1 fruit fly cellular context compared by ENCODE assay signal in genomic region chrX:19229855-19230433, dm6.
A peak's percentile ranks its signal among the peaks of the same experiment; 100 is the strongest.
TF ChIP-seq lines count a peak whose summit lies in the region.

No protein-coding gene starts in this region.

TF ChIP-seq in whole organism, prepupa, 60 proteins besides CTCF, POLR2A, EP300 and RAD21 (continued from another document):
- TF ChIP-seq Eip78C (GFP tag; lab: Kevin White, UChicago) (peak; percentile 95), esn (GFP tag; optimal IDR thresholded peaks at IDR 0.05; lab: Kevin White, UChicago) (peak; percentile 75), Blimp-1 (GFP tag; optimal IDR thresholded peaks at IDR 0.05; lab: Kevin White, UChicago) (peak; percentile 91), CG34406 (GFP tag; optimal IDR thresholded peaks at IDR 0.05; lab: Kevin White, UChicago) (peak; percentile 74), Lpt (GFP tag; optimal IDR thresholded peaks at IDR 0.05; lab: Kevin White, UChicago) (peak; percentile 40), CG6276 (GFP tag; optimal IDR thresholded peaks at IDR 0.05; lab: Kevin White, UChicago) (peak; percentile 67), CG10631 (GFP tag; optimal IDR thresholded peaks at IDR 0.05; lab: Kevin White, UChicago) (peak; percentile 70), CG3032 (tag; optimal IDR thresholded peaks at IDR 0.05; lab: Kevin White, UChicago) (peak; percentile 54), Met (GFP tag; optimal IDR thresholded peaks at IDR 0.05; lab: Kevin White, UChicago) (peak; percentile 72), CG3919 (GFP tag; optimal IDR thresholded peaks at IDR 0.05; lab: Kevin White, UChicago) (peak; percentile 72), net (GFP tag; optimal IDR thresholded peaks at IDR 0.05; lab: Kevin White, UChicago) (peak; percentile 68), Hr39 (GFP tag; optimal IDR thresholded peaks at IDR 0.05; lab: Kevin White, UChicago) (peak; percentile 33), OdsH (GFP tag; optimal IDR thresholded peaks at IDR 0.05; lab: Kevin White, UChicago) (peak; percentile 72), CG6808 (GFP tag; optimal IDR thresholded peaks at IDR 0.05; lab: Kevin White, UChicago) (peak; percentile 46), Smox (GFP tag; optimal IDR thresholded peaks at IDR 0.05; lab: Kevin White, UChicago) (peak; percentile 63), dac (GFP tag; optimal IDR thresholded peaks at IDR 0.05; lab: Kevin White, UChicago) (peak; percentile 67), CG16779 (tag; optimal IDR thresholded peaks at IDR 0.05; lab: Kevin White, UChicago) (no peak), Eip93F (GFP tag; optimal IDR thresholded peaks at IDR 0.05; lab: Kevin White, UChicago) (no peak), Hr38 (GFP tag; optimal IDR thresholded peaks at IDR 0.05; lab: Kevin White, UChicago) (no peak), dsx (GFP tag; optimal IDR thresholded peaks at IDR 0.05; lab: Kevin White, UChicago; ENCODE audit: poor library complexity, severe bottlenecking) (peak; percentile 19), CG9139 (GFP tag; optimal IDR thresholded peaks at IDR 0.05; lab: Kevin White, UChicago) (no peak), Hr4 (GFP tag; optimal IDR thresholded peaks at IDR 0.05; lab: Kevin White, UChicago) (peak; percentile 65), CG31627 (GFP tag; optimal IDR thresholded peaks at IDR 0.05; lab: Kevin White, UChicago) (peak; percentile 44), Ets21C (GFP tag; optimal IDR thresholded peaks at IDR 0.05; lab: Kevin White, UChicago) (no peak), eg (GFP tag; IDR thresholded peaks at IDR 0.05; lab: Robert Waterston, UW) (peak; percentile 48; the same call in 1 of the 3 replicates), Eip75B (GFP tag; optimal IDR thresholded peaks at IDR 0.05; lab: Kevin White, UChicago) (peak; percentile 67), fd59A (GFP tag; optimal IDR thresholded peaks at IDR 0.05; lab: Kevin White, UChicago) (peak; percentile 57), CG10669 (GFP tag; optimal IDR thresholded peaks at IDR 0.05; lab: Kevin White, UChicago) (peak; percentile 51), CG8632 (GFP tag; optimal IDR thresholded peaks at IDR 0.05; lab: Kevin White, UChicago) (peak; percentile 56), CG11294 (GFP tag; IDR thresholded peaks at IDR 0.05; lab: Robert Waterston, UW) (no peak), salr (GFP tag; optimal IDR thresholded peaks at IDR 0.05; lab: Kevin White, UChicago) (peak in 1 of 2 experiments; percentile 66)
